Worm (Caenorhabditis elegans): ENCODE results near the gene Y49F6C.2.

The Y49F6C.2 gene

ce11 chrII:3414383-3414910 is 36.1 kb downstream of the Y49F6C.2 start, which contains the start of the genes F18A12.7 and F18A12.2:
Gene F18A12.7 (minus strand): TSS chrII:3414483.
Gene F18A12.2 (plus strand): TSS chrII:3414860.
- TF ChIP-seq aptf-2 (GFP tag; conservative IDR thresholded peaks at IDR 0.05) (peak; percentile 67; the same call in 1 of the 2 replicates), sdz-38 (tag; optimal IDR thresholded peaks at IDR 0.05) (no peak), lsy-27 (tag; optimal IDR thresholded peaks at IDR 0.05; ENCODE audit: borderline replicate concordance, insufficient read depth) (no peak), madf-3 (GFP tag; IDR thresholded peaks at IDR 0.05) (no peak), F52B5.7 (tag; optimal IDR thresholded peaks at IDR 0.05) (no peak), hlh-26 (GFP tag; conservative IDR thresholded peaks at IDR 0.05) (no peak), hlh-12 (tag; optimal IDR thresholded peaks at IDR 0.05) (no peak), D2030.7 (GFP tag; IDR thresholded peaks at IDR 0.05) (no peak)

ce11 chrII:3416528-3416927 is 38.2 kb downstream of the Y49F6C.2 start, which contains the start of gene nep-6:
Gene nep-6 (plus strand): TSS chrII:3416828.
- TF ChIP-seq lsy-27 (tag; optimal IDR thresholded peaks at IDR 0.05; ENCODE audit: borderline replicate concordance, insufficient read depth) (no peak), lin-54 (GFP tag; optimal IDR thresholded peaks at IDR 0.05) (no peak), rec-8 (tag; optimal IDR thresholded peaks at IDR 0.05) (no peak), bed-2 (GFP tag; IDR thresholded peaks at IDR 0.05) (no peak), T07F8.4 (tag; optimal IDR thresholded peaks at IDR 0.05) (no peak), Y53G8AR.9 (GFP tag; conservative IDR thresholded peaks at IDR 0.05) (no peak), rcor-1 (GFP tag; IDR thresholded peaks at IDR 0.05) (no peak), mcd-1 (GFP tag; IDR thresholded peaks at IDR 0.05) (no peak), hrde-1 (tag; optimal IDR thresholded peaks at IDR 0.05; ENCODE audit: borderline replicate concordance) (no peak), hlh-12 (tag; optimal IDR thresholded peaks at IDR 0.05) (no peak), nfya-2 (GFP tag; IDR thresholded peaks at IDR 0.05) (no peak), egl-44 (GFP tag; IDR thresholded peaks at IDR 0.05) (no peak), unc-130 (GFP tag; optimal IDR thresholded peaks at IDR 0.05) (no peak), ceh-91 (GFP tag; IDR thresholded peaks at IDR 0.05) (no peak), ceh-79 (tag; optimal IDR thresholded peaks at IDR 0.05) (no peak), B0336.3 (GFP tag; IDR thresholded peaks at IDR 0.05) (no peak), D2030.7 (GFP tag; IDR thresholded peaks at IDR 0.05) (no peak), lsl-1 (GFP tag; optimal IDR thresholded peaks at IDR 0.05) (no peak), cebp-1 (GFP tag; IDR thresholded peaks at IDR 0.05) (no peak), cebp-1 (tag; optimal IDR thresholded peaks at IDR 0.05) (no peak)

- TF ChIP-seq lsy-27 (tag; optimal IDR thresholded peaks at IDR 0.05; ENCODE audit: borderline replicate concordance, insufficient read depth) (no peak), hmg-1.2 (GFP tag; IDR thresholded peaks at IDR 0.05) (peak; percentile 34; the same call in 1 of the 2 replicates), F49E8.2 (tag; optimal IDR thresholded peaks at IDR 0.05; ENCODE audit: insufficient read depth) (no peak)
Measured at ce11 chrII:3422938-3423337, 44.6 kb downstream of the Y49F6C.2 start.

- no peak for TF ChIP-seq B0261.1 (tag; optimal IDR thresholded peaks at IDR 0.05)
- TF ChIP-seq dpl-1 (GFP tag; optimal IDR thresholded peaks at IDR 0.05), result no peak
- TF ChIP-seq Y53F4B.3 (GFP tag; IDR thresholded peaks at IDR 0.05), result no peak
- TF ChIP-seq hmg-1.2 (GFP tag; IDR thresholded peaks at IDR 0.05), result no peak
- no peak for TF ChIP-seq xnd-1 (tag; optimal IDR thresholded peaks at IDR 0.05)
- TF ChIP-seq hlh-12 (tag; optimal IDR thresholded peaks at IDR 0.05), result no peak
- no peak for TF ChIP-seq akir-1 (GFP tag; optimal IDR thresholded peaks at IDR 0.05)
- no peak for TF ChIP-seq F10E7.11 (tag; optimal IDR thresholded peaks at IDR 0.05)
- TF ChIP-seq fkh-3 (tag; optimal IDR thresholded peaks at IDR 0.05), result no peak
Measured at ce11 chrII:3425433-3425832, 47.1 kb downstream of the Y49F6C.2 start, which contains the start of gene nep-11. Gene nep-11 (minus strand): TSS chrII:3425533.

All from whole organism, young adult.